Fruit fly (Drosophila melanogaster) whole organism, wandering third instar larva: Measurements from ENCODE around the gene CG7695.

ENCODE experiments used
- CG32264 ChIP-seq: fragments of 200-800 bp; sonication (Bioruptor generic); optimal IDR thresholded peaks from 2 replicates; lab custom pipeline; 2016; ENCODE audit warnings: missing biosample characterization, missing genetic modification characterization
- CG9705 ChIP-seq: fragments of 200-800 bp; sonication (Bioruptor generic); optimal IDR thresholded peaks from 2 replicates; lab custom pipeline; 2018; ENCODE audit warnings: missing biosample characterization, mild to moderate bottlenecking, missing genetic modification characterization
- CrebA ChIP-seq: fragments of 200-800 bp; sonication (Bioruptor generic); optimal IDR thresholded peaks from 2 replicates; lab custom pipeline; 2016; ENCODE audit warnings: missing biosample characterization, mild to moderate bottlenecking, missing genetic modification characterization, borderline replicate concordance
- Dfd ChIP-seq: fragments of >200 bp; optimal IDR thresholded peaks from 2 replicates; lab custom pipeline; 2017; ENCODE audit warnings: missing biosample characterization, missing genetic modification characterization
- Dif ChIP-seq: fragments of 200-275, 200-300 bp; sonication (Bioruptor generic); optimal IDR thresholded peaks from 2 replicates; lab custom pipeline; 2018; ENCODE audit warnings: missing biosample characterization, missing genetic modification characterization; ENCODE audit not compliant: partially characterized antibody
- GATAd ChIP-seq: sonication (Bioruptor generic); optimal IDR thresholded peaks from 2 replicates; lab custom pipeline; 2016; ENCODE audit warnings: missing biosample characterization, missing genetic modification characterization
- HLH106 ChIP-seq: fragments of 200-800 bp; optimal IDR thresholded peaks from 3 replicates; lab custom pipeline; 2019; ENCODE audit warnings: missing biosample characterization, mild to moderate bottlenecking, missing genetic modification characterization, moderate library complexity
- Hnf4 ChIP-seq: fragments of 200-800 bp; sonication (Bioruptor generic); optimal IDR thresholded peaks from 2 replicates; lab custom pipeline; 2016; ENCODE audit warnings: missing biosample characterization, mild to moderate bottlenecking, missing genetic modification characterization
- Hr78 ChIP-seq: fragments of >200 bp; optimal IDR thresholded peaks from 2 replicates; lab custom pipeline; 2017; ENCODE audit warnings: missing biosample characterization, missing genetic modification characterization
- Myc ChIP-seq: fragments of >200 bp; optimal IDR thresholded peaks from 2 replicates; lab custom pipeline; 2017
- N ChIP-seq: fragments of >200 bp; optimal IDR thresholded peaks from 2 replicates; lab custom pipeline; 2018; ENCODE audit warnings: missing biosample characterization, missing external identifiers, missing genetic modification characterization
- Rel ChIP-seq, 2 experiments: fragments of 200-800 bp; sonication (Bioruptor generic) in 1 of 2; optimal IDR thresholded peaks; 2 replicates in 1 of 2; 3 replicates in 1 of 2; lab custom pipeline; 2016 to 2019; ENCODE audit warnings: mild to moderate bottlenecking in 2 of 2, missing biosample characterization in 2 of 2, missing genetic modification characterization in 2 of 2, moderate library complexity in 1 of 2
- Sp1 ChIP-seq: fragments of 200-800 bp; sonication (Bioruptor generic); optimal IDR thresholded peaks from 3 replicates; lab custom pipeline; 2019; ENCODE audit warnings: missing biosample characterization, mild to moderate bottlenecking, missing genetic modification characterization, moderate library complexity
- Vsx2 ChIP-seq: fragments of 200-300, 225-300 bp; sonication (Bioruptor generic); optimal IDR thresholded peaks from 2 replicates; lab custom pipeline; 2018; ENCODE audit warnings: missing biosample characterization, missing genetic modification characterization; ENCODE audit not compliant: partially characterized antibody
- br ChIP-seq: fragments of 200-800 bp; sonication (Bioruptor generic); optimal IDR thresholded peaks from 2 replicates; lab custom pipeline; 2016; ENCODE audit warnings: missing biosample characterization, missing genetic modification characterization
- dl ChIP-seq, 2 experiments: fragments of 175-275, 200-275 bp in 1 of 2; fragments of 200-275 bp in 1 of 2; sonication (Bioruptor generic); optimal IDR thresholded peaks; lab custom pipeline; 2018; ENCODE audit warnings: mild to moderate bottlenecking in 2 of 2, missing biosample characterization in 2 of 2, missing genetic modification characterization in 2 of 2, moderate library complexity in 2 of 2; ENCODE audit not compliant: partially characterized antibody in 2 of 2, insufficient read depth in 1 of 2
- dsf ChIP-seq: sonication (Bioruptor generic); optimal IDR thresholded peaks from 2 replicates; lab custom pipeline; 2016; ENCODE audit warnings: missing biosample characterization, missing genetic modification characterization, borderline replicate concordance
- ey ChIP-seq: fragments of 200-800 bp; sonication (Bioruptor generic); optimal IDR thresholded peaks from 2 replicates; lab custom pipeline; 2016; ENCODE audit warnings: missing biosample characterization, missing genetic modification characterization
- fru ChIP-seq: fragments of 200-800 bp; sonication (Bioruptor generic); optimal IDR thresholded peaks from 3 replicates; lab custom pipeline; 2016; ENCODE audit warnings: missing biosample characterization, mild to moderate bottlenecking, missing genetic modification characterization
- h ChIP-seq: fragments of 200-800 bp; sonication (Bioruptor generic); optimal IDR thresholded peaks from 3 replicates; lab custom pipeline; 2016; ENCODE audit warnings: missing biosample characterization, mild to moderate bottlenecking, missing genetic modification characterization
- lola ChIP-seq: fragments of >200 bp; optimal IDR thresholded peaks from 2 replicates; lab custom pipeline; 2017; ENCODE audit warnings: missing biosample characterization, missing genetic modification characterization
- pan ChIP-seq: fragments of >200 bp; optimal IDR thresholded peaks from 2 replicates; lab custom pipeline; 2017
- psq ChIP-seq: fragments of 200-800 bp; sonication (Bioruptor generic); optimal IDR thresholded peaks from 3 replicates; lab custom pipeline; 2017; ENCODE audit warnings: missing biosample characterization, mild to moderate bottlenecking, missing genetic modification characterization, moderate library complexity
- rgr ChIP-seq: fragments of 200-800 bp; sonication (Bioruptor generic); optimal IDR thresholded peaks from 3 replicates; lab custom pipeline; 2016; ENCODE audit warnings: missing biosample characterization, mild to moderate bottlenecking, missing genetic modification characterization
- sage ChIP-seq: fragments of 200-800 bp; sonication (Bioruptor generic); optimal IDR thresholded peaks from 2 replicates; lab custom pipeline; 2016; ENCODE audit warnings: missing biosample characterization, mild to moderate bottlenecking, missing genetic modification characterization
- sv ChIP-seq: fragments of 200-800 bp; sonication (Bioruptor generic); optimal IDR thresholded peaks from 3 replicates; lab custom pipeline; 2016; ENCODE audit warnings: missing biosample characterization, missing genetic modification characterization
- tai ChIP-seq: sonication (Bioruptor generic); optimal IDR thresholded peaks from 2 replicates; lab custom pipeline; 2016; ENCODE audit warnings: missing biosample characterization, missing genetic modification characterization
- usp ChIP-seq: fragments of >200 bp; optimal IDR thresholded peaks from 2 replicates; lab custom pipeline; 2017; ENCODE audit warnings: missing biosample characterization, missing genetic modification characterization
- woc ChIP-seq: sonication (Bioruptor generic); optimal IDR thresholded peaks from 2 replicates; lab custom pipeline; 2016; ENCODE audit warnings: missing biosample characterization, mild to moderate bottlenecking, missing genetic modification characterization

Gene CG7695

dm6 chr3R:18658945-18659642 is 41.8 kb upstream of the CG7695 start, which contains the start of the genes CG31224 and CstF64 (continued):
- TF ChIP-seq GATAd (GFP tag; lab: Kevin White, UChicago) (peak; percentile 84), Rel (GFP tag; optimal IDR thresholded peaks at IDR 0.05; lab: Kevin White, UChicago) (no peak), Rel (tag; optimal IDR thresholded peaks at IDR 0.05; lab: Kevin White, UChicago) (peak; percentile 63), br (GFP tag; lab: Kevin White, UChicago) (peak; percentile 83)

dm6 chr3R:18658380-18658944 is 41.2 kb upstream of the CG7695 start:
- TF ChIP-seq sv (GFP tag; lab: Kevin White, UChicago) (no peak), Dif (peak; percentile 51), dl (GFP tag; optimal IDR thresholded peaks at IDR 0.05; lab: Kevin White, UChicago; ENCODE audit: insufficient read depth in 1 of 2, partially characterized antibody in 2 of 2) (peak in 1 of 2 experiments; percentile 28), Hnf4 (GFP tag; lab: Kevin White, UChicago) (no peak), CG9705 (GFP tag; lab: Kevin White, UChicago) (no peak), usp (GFP tag; lab: Kevin White, UChicago) (no peak), ey (GFP tag; lab: Kevin White, UChicago) (no peak), Vsx2 (GFP tag; lab: Kevin White, UChicago) (peak; percentile 96), tai (GFP tag; lab: Kevin White, UChicago) (no peak), pan (lab: Kevin White, UChicago) (no peak), N (GFP tag; lab: Kevin White, UChicago) (no peak), fru (GFP tag; lab: Kevin White, UChicago) (no peak)

- TF ChIP-seq Myc (lab: Kevin White, UChicago), result no peak
- no peak for TF ChIP-seq sv (GFP tag; lab: Kevin White, UChicago)
- no peak for TF ChIP-seq Dfd (GFP tag; lab: Kevin White, UChicago)
- no peak for TF ChIP-seq rgr (GFP tag; lab: Kevin White, UChicago)
- TF ChIP-seq h (GFP tag; lab: Kevin White, UChicago), result no peak
- TF ChIP-seq Dif, result no peak
- no peak for TF ChIP-seq dsf (GFP tag; lab: Kevin White, UChicago)
- TF ChIP-seq sage (GFP tag; lab: Kevin White, UChicago), result no peak
Measured at dm6 chr3R:18643646-18644045, 26.3 kb upstream of the CG7695 start.

dm6 chr3R:18641242-18641757 is 24.0 kb upstream of the CG7695 start, which contains the start of gene CG14301:
Gene CG14301 (minus strand): TSS chr3R:18641457.
- TF ChIP-seq Hr78 (GFP tag; lab: Kevin White, UChicago) (no peak), lola (GFP tag; lab: Kevin White, UChicago) (no peak)
- TF ChIP-seq, all 38 proteins: peak for 0

- peak; percentile 1 for TF ChIP-seq HLH106 (tag; lab: Kevin White, UChicago)
- no peak for TF ChIP-seq ey (GFP tag; lab: Kevin White, UChicago)
Measured at dm6 chr3R:18639662-18640061, 22.4 kb upstream of the CG7695 start.

dm6 chr3R:18633099-18633498 is 15.8 kb upstream of the CG7695 start:
- TF ChIP-seq CrebA (no peak), h (GFP tag; lab: Kevin White, UChicago) (peak; percentile 12)

- no peak for TF ChIP-seq dl (GFP tag; optimal IDR thresholded peaks at IDR 0.05; lab: Kevin White, UChicago; ENCODE audit: insufficient read depth in 1 of 2, partially characterized antibody in 2 of 2)
- no peak for TF ChIP-seq sage (GFP tag; lab: Kevin White, UChicago)
- peak; percentile 4 for TF ChIP-seq HLH106 (tag; lab: Kevin White, UChicago)
- TF ChIP-seq CG32264 (GFP tag; lab: Kevin White, UChicago), result no peak
- TF ChIP-seq GATAd (GFP tag; lab: Kevin White, UChicago), result no peak
- peak; percentile 48 for TF ChIP-seq Vsx2 (GFP tag; lab: Kevin White, UChicago)
- TF ChIP-seq psq (GFP tag; lab: Kevin White, UChicago), result no peak
- TF ChIP-seq usp (GFP tag; lab: Kevin White, UChicago), result no peak
- TF ChIP-seq CrebA, result peak; percentile 18
- no peak for TF ChIP-seq tai (GFP tag; lab: Kevin White, UChicago)
- TF ChIP-seq Sp1 (GFP tag; lab: Kevin White, UChicago), result no peak
- no peak for TF ChIP-seq woc (GFP tag; lab: Kevin White, UChicago)
- TF ChIP-seq Myc (lab: Kevin White, UChicago), result peak; percentile 93
- TF ChIP-seq fru (GFP tag; lab: Kevin White, UChicago), result no peak
- TF ChIP-seq sv (GFP tag; lab: Kevin White, UChicago), result no peak
Measured at dm6 chr3R:18628311-18628811, 11.1 kb upstream of the CG7695 start.
